Worm (Caenorhabditis elegans): Measurements from ENCODE around the gene srj-23.
A peak's percentile ranks its signal among the peaks of the same experiment; 100 is the strongest.

The srj-23 gene

ce11 chrV:1454762-1455161, 3.3 kb downstream of the srj-23 start, which contains the start of gene chil-14:
TSS of gene chil-14 (plus strand) at chrV:1455062.
- TF ChIP-seq Y53G8AR.9 (GFP tag; conservative IDR thresholded peaks at IDR 0.05) (no peak), attf-6 (GFP tag; IDR thresholded peaks at IDR 0.05) (no peak), sdz-38 (tag; optimal IDR thresholded peaks at IDR 0.05) (no peak), nhr-90 (tag; optimal IDR thresholded peaks at IDR 0.05) (no peak), ztf-25 (GFP tag; IDR thresholded peaks at IDR 0.05) (no peak), F37B4.10 (GFP tag; IDR thresholded peaks at IDR 0.05) (no peak), Y95B8A.8 (GFP tag; IDR thresholded peaks at IDR 0.05) (no peak), F33H1.4 (GFP tag; IDR thresholded peaks at IDR 0.05) (no peak), Y67H2A.10 (GFP tag; conservative IDR thresholded peaks at IDR 0.05) (no peak), tbx-9 (tag; optimal IDR thresholded peaks at IDR 0.05; ENCODE audit: borderline replicate concordance) (no peak), repo-1 (tag; optimal IDR thresholded peaks at IDR 0.05) (no peak)

ce11 chrV:1455280-1455679, 3.8 kb downstream of the srj-23 start:
- TF ChIP-seq bed-1 (GFP tag; IDR thresholded peaks at IDR 0.05) (no peak), hmg-1.2 (GFP tag; IDR thresholded peaks at IDR 0.05) (peak; percentile 78), him-1 (tag; optimal IDR thresholded peaks at IDR 0.05) (no peak), akir-1 (GFP tag; optimal IDR thresholded peaks at IDR 0.05) (no peak), snpc-1.1 (tag; optimal IDR thresholded peaks at IDR 0.05; ENCODE audit: insufficient read depth) (peak; percentile 78), gei-17 (GFP tag; optimal IDR thresholded peaks at IDR 0.05) (no peak), pha-4 (tag; optimal IDR thresholded peaks at IDR 0.05) (no peak), atf-7 (tag; optimal IDR thresholded peaks at IDR 0.05) (no peak), F55B11.4 (tag; optimal IDR thresholded peaks at IDR 0.05; ENCODE audit: borderline replicate concordance, insufficient read depth) (no peak), ceh-79 (tag; optimal IDR thresholded peaks at IDR 0.05) (no peak), dox-1 (GFP tag; IDR thresholded peaks at IDR 0.05) (peak; percentile 49; the same call in 1 of the 2 replicates), rpc-1 (optimal IDR thresholded peaks at IDR 0.05) (no peak), rpc-1 (tag; optimal IDR thresholded peaks at IDR 0.05) (no peak), hrde-1 (tag; optimal IDR thresholded peaks at IDR 0.05; ENCODE audit: borderline replicate concordance) (no peak), tlf-1 (GFP tag; optimal IDR thresholded peaks at IDR 0.05) (no peak), mcd-1 (GFP tag; IDR thresholded peaks at IDR 0.05) (peak; percentile 40; the same call in 1 of the 2 replicates), egrh-3 (GFP tag; IDR thresholded peaks at IDR 0.05) (peak; percentile 62; the same call in 1 of the 2 replicates), snpc-4 (GFP tag; optimal IDR thresholded peaks at IDR 0.05) (peak; percentile 29), snpc-4 (tag; optimal IDR thresholded peaks at IDR 0.05) (peak in 3 of 4 experiments; percentile 71 to 94 (median 91)), nfya-2 (GFP tag; IDR thresholded peaks at IDR 0.05) (no peak), nhr-120 (GFP tag; IDR thresholded peaks at IDR 0.05) (0 out of 2 replicates have a peak, but pooled peaks have one; percentile 52), B0336.3 (GFP tag; IDR thresholded peaks at IDR 0.05) (0 out of 2 replicates have a peak, but pooled peaks have one; percentile 22)

- TF ChIP-seq nhr-80 (tag; optimal IDR thresholded peaks at IDR 0.05) (peak; percentile 73), attf-5 (GFP tag; optimal IDR thresholded peaks at IDR 0.05) (no peak), B0336.3 (GFP tag; IDR thresholded peaks at IDR 0.05) (peak; percentile 56; the same call in 1 of the 2 replicates), D2030.7 (GFP tag; IDR thresholded peaks at IDR 0.05) (no peak), ztf-22 (GFP tag; optimal IDR thresholded peaks at IDR 0.05) (peak; percentile 74), ztf-6 (GFP tag; IDR thresholded peaks at IDR 0.05) (no peak), atf-7 (tag; optimal IDR thresholded peaks at IDR 0.05) (peak; percentile 65), ets-4 (GFP tag; optimal IDR thresholded peaks at IDR 0.05) (peak; percentile 78), lin-54 (GFP tag; optimal IDR thresholded peaks at IDR 0.05) (peak; percentile 8)
Observed at ce11 chrV:1456614-1457013, 5.2 kb downstream of the srj-23 start.
